Fruit fly (Drosophila melanogaster): Measurements from ENCODE around the gene CG9399.

CG9399 gene

DNA sequence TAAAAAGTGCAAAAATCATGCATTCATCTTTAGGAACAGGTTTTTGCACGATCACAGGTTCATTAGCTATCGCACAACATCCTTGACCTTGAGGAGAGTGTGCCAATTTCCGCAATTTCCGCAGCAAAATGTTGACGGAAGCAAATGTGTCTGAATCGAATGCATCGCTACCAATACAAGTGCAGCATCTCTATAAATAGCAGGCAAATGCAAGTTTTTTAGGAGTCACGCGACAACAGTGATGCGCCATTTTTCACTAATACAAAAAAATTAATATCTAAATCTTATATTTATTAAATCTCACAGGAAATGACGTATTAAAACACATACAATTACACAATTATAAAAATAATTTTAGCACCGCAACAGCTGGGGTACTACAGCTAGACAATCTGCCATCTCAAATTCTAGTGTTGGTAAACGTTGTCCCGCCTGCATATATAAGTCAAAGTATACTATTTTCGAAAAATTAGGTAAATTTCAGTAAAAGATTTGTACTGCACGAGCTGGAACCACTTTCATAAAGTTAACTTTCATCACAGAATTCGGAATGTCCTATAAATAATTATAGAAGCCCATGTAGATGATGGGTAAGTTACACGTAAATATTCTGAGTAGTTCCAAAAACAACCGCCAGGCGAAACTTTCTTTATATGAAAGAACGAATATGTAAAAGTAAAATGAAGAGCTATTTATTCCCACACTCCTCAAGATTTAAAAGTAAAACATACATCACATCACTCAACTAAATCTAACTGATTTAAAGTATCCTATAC is at the start of gene CG9399 (continued):
- TF ChIP-seq CG18011 (GFP tag; optimal IDR thresholded peaks at IDR 0.05) (peak; percentile 90), CHES-1-like (GFP tag; optimal IDR thresholded peaks at IDR 0.05) (peak; percentile 87), CG9215 (GFP tag; IDR thresholded peaks at IDR 0.05) (peak; percentile 92), HLH4C (GFP tag; IDR thresholded peaks at IDR 0.05; ENCODE audit: partially characterized antibody) (0 out of 3 replicates have a peak, but pooled peaks have one; percentile 38), Oli (tag; optimal IDR thresholded peaks at IDR 0.05) (peak; percentile 97), CG1792 (GFP tag; optimal IDR thresholded peaks at IDR 0.05) (peak; percentile 84), Lhr (GFP tag; optimal IDR thresholded peaks at IDR 0.05) (peak; percentile 96), Ssrp (tag; optimal IDR thresholded peaks at IDR 0.05) (peak; percentile 99), CG4854 (GFP tag; optimal IDR thresholded peaks at IDR 0.05) (peak; percentile 91), odd (GFP tag; optimal IDR thresholded peaks at IDR 0.05) (peak; percentile 94), CG10654 (GFP tag; optimal IDR thresholded peaks at IDR 0.05) (peak; percentile 97), CG3281 (GFP tag; optimal IDR thresholded peaks at IDR 0.05) (peak; percentile 91), CG34224 (GFP tag; IDR thresholded peaks at IDR 0.05; ENCODE audit: partially characterized antibody) (peak; percentile 51), unc-4 (GFP tag; IDR thresholded peaks at IDR 0.05; ENCODE audit: partially characterized antibody) (no peak), ken (GFP tag; IDR thresholded peaks at IDR 0.05) (peak; percentile 99), CG2875 (GFP tag; optimal IDR thresholded peaks at IDR 0.05) (peak; percentile 96), CG9817 (tag; optimal IDR thresholded peaks at IDR 0.05) (peak; percentile 94), gro (GFP tag; optimal IDR thresholded peaks at IDR 0.05) (peak; percentile 89), CG7745 (tag; optimal IDR thresholded peaks at IDR 0.05) (peak; percentile 89), CG34422 (GFP tag; IDR thresholded peaks at IDR 0.05) (peak; percentile 98), hkb (optimal IDR thresholded peaks at IDR 0.05) (no peak), hkb (GFP tag; IDR thresholded peaks at IDR 0.05) (peak; percentile 98), Ets65A (GFP tag) (peak; percentile 99), vnd (GFP tag; IDR thresholded peaks at IDR 0.05; ENCODE audit: partially characterized antibody) (peak; percentile 51), bigmax (GFP tag; optimal IDR thresholded peaks at IDR 0.05) (peak; percentile 71), Kr (GFP tag; optimal IDR thresholded peaks at IDR 0.05) (no peak), CG32767 (GFP tag; IDR thresholded peaks at IDR 0.05) (peak; percentile 97), Atf-2 (GFP tag; optimal IDR thresholded peaks at IDR 0.05) (peak; percentile 91), chn (GFP tag; optimal IDR thresholded peaks at IDR 0.05) (peak; percentile 97), CG32532 (GFP tag; IDR thresholded peaks at IDR 0.05) (peak; percentile 96), Hr78 (GFP tag; optimal IDR thresholded peaks at IDR 0.05) (peak in 1 of 2 experiments; percentile 82), corto (GFP tag; optimal IDR thresholded peaks at IDR 0.05) (peak; percentile 94), zen (tag; optimal IDR thresholded peaks at IDR 0.05) (peak; percentile 95), CG17568 (GFP tag; optimal IDR thresholded peaks at IDR 0.05) (peak; percentile 95), D (optimal IDR thresholded peaks at IDR 0.05) (no peak), D (GFP tag; optimal IDR thresholded peaks at IDR 0.05) (peak; percentile 95), CrebB (tag; optimal IDR thresholded peaks at IDR 0.05) (peak; percentile 94), zf30C (GFP tag; optimal IDR thresholded peaks at IDR 0.05) (peak; percentile 34), mld (GFP tag; IDR thresholded peaks at IDR 0.05; ENCODE audit: partially characterized antibody) (no peak), Mad (GFP tag; optimal IDR thresholded peaks at IDR 0.05) (peak; percentile 98), CG15011 (GFP tag; optimal IDR thresholded peaks at IDR 0.05) (peak; percentile 90), tin (GFP tag; optimal IDR thresholded peaks at IDR 0.05) (peak; percentile 98), B-H2 (GFP tag; optimal IDR thresholded peaks at IDR 0.05) (peak; percentile 94), CG17802 (tag; optimal IDR thresholded peaks at IDR 0.05) (peak; percentile 84), pum (GFP tag; optimal IDR thresholded peaks at IDR 0.05) (peak; percentile 91), CG30020 (tag; optimal IDR thresholded peaks at IDR 0.05) (peak; percentile 85), ATbp (GFP tag; optimal IDR thresholded peaks at IDR 0.05) (peak; percentile 95), CG11247 (GFP tag; IDR thresholded peaks at IDR 0.05) (peak; percentile 98)

All from whole organism, embryonic.